Fruit fly (Drosophila melanogaster) Kc167 (cell line): Measurements from ENCODE around the gene CG16888.

ENCODE experiments used
- Myc ChIP-seq: fragments of >200 bp; optimal IDR thresholded peaks from 2 replicates; lab custom pipeline; 2017; ENCODE audit warnings: missing external identifiers
- h ChIP-seq: fragments of >200 bp; optimal IDR thresholded peaks from 3 replicates; lab custom pipeline; 2018; ENCODE audit warnings: missing external identifiers
- psq ChIP-seq: fragments of >200 bp; optimal IDR thresholded peaks from 2 replicates; lab custom pipeline; 2017; ENCODE audit warnings: missing external identifiers
- ttk ChIP-seq: sonication (Bioruptor generic); optimal IDR thresholded peaks from 2 replicates; lab custom pipeline; 2017; ENCODE audit warnings: missing external identifiers

dm6 chr2L:13851098-13851497, 38.0 kb upstream of the CG16888 start:
- TF ChIP-seq psq (no peak), ttk (lab: Kevin White, UChicago) (no peak), h (no peak), Myc (lab: Kevin White, UChicago) (no peak)
